Worm (Caenorhabditis elegans): ENCODE results near the gene gvd-1.

Gene gvd-1

ce11 chrII:475890-476420, 18.3 kb upstream of the gvd-1 start, which contains the start of gene nsun-1 (continued):
- peak in 1 of 6 experiments; percentile 11 for TF ChIP-seq elt-3 (tag; optimal IDR thresholded peaks at IDR 0.05)
- TF ChIP-seq F16B12.6 (tag; optimal IDR thresholded peaks at IDR 0.05), result peak; percentile 46
- peak; percentile 28 for TF ChIP-seq pax-3 (tag; optimal IDR thresholded peaks at IDR 0.05)
- TF ChIP-seq ceh-82 (tag; optimal IDR thresholded peaks at IDR 0.05), result peak; percentile 1 to 83 (median 42)
- peak; percentile 64 to 70 for TF ChIP-seq efl-1 (optimal IDR thresholded peaks at IDR 0.05)
- TF ChIP-seq efl-1 (GFP tag; optimal IDR thresholded peaks at IDR 0.05 in 1 of 2), result peak; percentile 75 to 94
- TF ChIP-seq fkh-4 (tag; optimal IDR thresholded peaks at IDR 0.05; ENCODE audit: borderline replicate concordance), result peak; percentile 12

ce11 chrII:475312-475711, 17.6 kb upstream of the gvd-1 start:
- TF ChIP-seq nhr-85 (tag) (peak; percentile 58), nhr-20 (tag; optimal IDR thresholded peaks at IDR 0.05) (no peak)

ce11 chrII:473203-473602, 15.5 kb upstream of the gvd-1 start, which contains the start of gene W07E6.5:
Gene W07E6.5 (plus strand): TSS chrII:473503.
- no peak for TF ChIP-seq vab-15 (tag; optimal IDR thresholded peaks at IDR 0.05)

- TF ChIP-seq efl-1 (optimal IDR thresholded peaks at IDR 0.05) (no peak), efl-1 (GFP tag; optimal IDR thresholded peaks at IDR 0.05 in 1 of 2) (peak in 1 of 2 experiments; percentile 27), lir-3 (tag; optimal IDR thresholded peaks at IDR 0.05; ENCODE audit: poor library complexity) (no peak)
Measured at ce11 chrII:470375-470774, 12.7 kb upstream of the gvd-1 start, which contains the start of gene tomm-22. Gene tomm-22 (minus strand): TSS chrII:470475.

- TF ChIP-seq nhr-76 (tag; optimal IDR thresholded peaks at IDR 0.05), result no peak
- no peak for TF ChIP-seq ceh-88 (GFP tag; IDR thresholded peaks at IDR 0.05)
- no peak for TF ChIP-seq vab-15 (tag; optimal IDR thresholded peaks at IDR 0.05)
- no peak for TF ChIP-seq fkh-8 (tag; optimal IDR thresholded peaks at IDR 0.05)
- no peak for TF ChIP-seq grh-1 (GFP tag; IDR thresholded peaks at IDR 0.05)
- TF ChIP-seq aly-2 (tag; optimal IDR thresholded peaks at IDR 0.05), result no peak
Measured at ce11 chrII:467265-467664, 9.6 kb upstream of the gvd-1 start, which contains the start of gene nfyb-1. Gene nfyb-1 (minus strand): TSS chrII:467365.

- no peak for TF ChIP-seq efl-1 (optimal IDR thresholded peaks at IDR 0.05)
- peak in 1 of 2 experiments; percentile 65 for TF ChIP-seq efl-1 (GFP tag; optimal IDR thresholded peaks at IDR 0.05 in 1 of 2)
- TF ChIP-seq C04F5.9 (tag; optimal IDR thresholded peaks at IDR 0.05), result no peak
- TF ChIP-seq hlh-4 (tag; optimal IDR thresholded peaks at IDR 0.05), result no peak
- peak; percentile 21 to 69 for TF ChIP-seq lsy-2 (tag; optimal IDR thresholded peaks at IDR 0.05)
Measured at ce11 chrII:461297-461696, 3.6 kb upstream of the gvd-1 start.

- TF ChIP-seq sox-4 (tag; optimal IDR thresholded peaks at IDR 0.05) (no peak), dsc-1 (tag; optimal IDR thresholded peaks at IDR 0.05) (no peak), egl-13 (tag; optimal IDR thresholded peaks at IDR 0.05) (no peak), nhr-237 (tag; optimal IDR thresholded peaks at IDR 0.05) (no peak), fos-1 (tag; optimal IDR thresholded peaks at IDR 0.05) (no peak), snpc-4 (tag; optimal IDR thresholded peaks at IDR 0.05) (no peak), nhr-77 (tag; optimal IDR thresholded peaks at IDR 0.05) (no peak), ama-1 (optimal IDR thresholded peaks at IDR 0.05) (no peak), lin-35 (GFP tag; optimal IDR thresholded peaks at IDR 0.05) (no peak), ceh-90 (tag; optimal IDR thresholded peaks at IDR 0.05) (no peak), ztf-4 (tag; optimal IDR thresholded peaks at IDR 0.05) (no peak), C04F5.9 (tag; optimal IDR thresholded peaks at IDR 0.05) (no peak), nhr-28 (tag; optimal IDR thresholded peaks at IDR 0.05) (no peak), nhr-47 (tag; optimal IDR thresholded peaks at IDR 0.05) (no peak), nhr-90 (tag; optimal IDR thresholded peaks at IDR 0.05; ENCODE audit: poor library complexity) (no peak), xbp-1 (tag; optimal IDR thresholded peaks at IDR 0.05) (no peak), nhr-20 (tag; optimal IDR thresholded peaks at IDR 0.05) (no peak), hlh-17 (GFP tag; optimal IDR thresholded peaks at IDR 0.05; ENCODE audit: borderline replicate concordance) (no peak), hpl-2 (GFP tag; optimal IDR thresholded peaks at IDR 0.05) (no peak)
Measured at ce11 chrII:460835-461234, 3.1 kb upstream of the gvd-1 start, which contains the start of gene W10D9.3. Gene W10D9.3 (minus strand): TSS chrII:460935.
